Fruit fly (Drosophila melanogaster): ENCODE results near the gene Sry-beta.

The Sry-beta gene

dm6 chr3R:30092700-30093044 is 53.2 kb downstream of the Sry-beta start (continued):
- TF ChIP-seq ro (GFP tag; IDR thresholded peaks at IDR 0.05) (peak; percentile 57), CG2678 (tag; optimal IDR thresholded peaks at IDR 0.05) (peak; percentile 90), Max (GFP tag; optimal IDR thresholded peaks at IDR 0.05) (peak; percentile 73), Asciz (GFP tag; optimal IDR thresholded peaks at IDR 0.05) (peak; percentile 74), CG8924 (tag; optimal IDR thresholded peaks at IDR 0.05) (peak; percentile 85), YL-1 (GFP tag; optimal IDR thresholded peaks at IDR 0.05) (peak; percentile 16), CG12236 (GFP tag; optimal IDR thresholded peaks at IDR 0.05) (peak; percentile 73), CG1603 (tag; optimal IDR thresholded peaks at IDR 0.05) (peak; percentile 82), CHES-1-like (GFP tag; optimal IDR thresholded peaks at IDR 0.05) (peak; percentile 89), CG32767 (GFP tag; IDR thresholded peaks at IDR 0.05) (peak; percentile 81), CG33557 (GFP tag; optimal IDR thresholded peaks at IDR 0.05) (peak; percentile 38), pzg (GFP tag; optimal IDR thresholded peaks at IDR 0.05) (peak; percentile 4), chif (GFP tag; optimal IDR thresholded peaks at IDR 0.05) (peak; percentile 80 to 86), klu (GFP tag; IDR thresholded peaks at IDR 0.05) (peak; percentile 76), ato (GFP tag; IDR thresholded peaks at IDR 0.05; ENCODE audit: partially characterized antibody) (no peak), Poxn (GFP tag; IDR thresholded peaks at IDR 0.05) (peak; percentile 78), CG6791 (GFP tag; IDR thresholded peaks at IDR 0.05; ENCODE audit: partially characterized antibody) (no peak), CG3838 (GFP tag; optimal IDR thresholded peaks at IDR 0.05) (peak; percentile 76), NK7.1 (GFP tag; optimal IDR thresholded peaks at IDR 0.05) (peak; percentile 71), CG9609 (GFP tag; optimal IDR thresholded peaks at IDR 0.05) (peak; percentile 78), corto (GFP tag; optimal IDR thresholded peaks at IDR 0.05) (no peak), CG10209 (GFP tag; optimal IDR thresholded peaks at IDR 0.05) (peak; percentile 80), fru (optimal IDR thresholded peaks at IDR 0.05) (no peak), Pdp1 (GFP tag; optimal IDR thresholded peaks at IDR 0.05) (peak; percentile 83 to 84), btn (GFP tag; optimal IDR thresholded peaks at IDR 0.05) (peak; percentile 74), ash1 (GFP tag; optimal IDR thresholded peaks at IDR 0.05) (no peak), pnt (GFP tag; optimal IDR thresholded peaks at IDR 0.05) (peak; percentile 84), CG15073 (GFP tag; optimal IDR thresholded peaks at IDR 0.05) (peak; percentile 9), CG8388 (GFP tag; optimal IDR thresholded peaks at IDR 0.05) (peak; percentile 83), CG13894 (tag; optimal IDR thresholded peaks at IDR 0.05) (peak; percentile 80), CG7963 (GFP tag; IDR thresholded peaks at IDR 0.05; ENCODE audit: partially characterized antibody) (no peak), jumu (GFP tag; optimal IDR thresholded peaks at IDR 0.05) (peak; percentile 83), CG14441 (GFP tag; IDR thresholded peaks at IDR 0.05) (peak; percentile 85), Trl (optimal IDR thresholded peaks at IDR 0.05) (no peak), Trl (GFP tag; optimal IDR thresholded peaks at IDR 0.05) (peak; percentile 86), Doc2 (GFP tag; IDR thresholded peaks at IDR 0.05) (peak; percentile 62), CG14050 (GFP tag; IDR thresholded peaks at IDR 0.05) (peak; percentile 83), z (GFP tag; IDR thresholded peaks at IDR 0.05) (no peak; the same call in 2 of the 3 replicates), run (tag; optimal IDR thresholded peaks at IDR 0.05) (peak; percentile 87), CG8765 (GFP tag; IDR thresholded peaks at IDR 0.05) (0 out of 2 replicates have a peak, but pooled peaks have one; percentile 58), CG11456 (GFP tag; IDR thresholded peaks at IDR 0.05) (peak; percentile 90), CG5245 (GFP tag; optimal IDR thresholded peaks at IDR 0.05) (peak; percentile 79), Taf1 (GFP tag; IDR thresholded peaks at IDR 0.05) (peak; percentile 69), Bteb2 (GFP tag; optimal IDR thresholded peaks at IDR 0.05) (peak; percentile 77), Kr (GFP tag; optimal IDR thresholded peaks at IDR 0.05) (no peak), Spps (tag; optimal IDR thresholded peaks at IDR 0.05) (peak; percentile 60), crc (GFP tag; optimal IDR thresholded peaks at IDR 0.05) (peak; percentile 80), CG2199 (GFP tag; IDR thresholded peaks at IDR 0.05) (peak; percentile 73; the same call in 1 of the 3 replicates), CG7839 (tag; optimal IDR thresholded peaks at IDR 0.05) (peak; percentile 89), CG1832 (GFP tag; optimal IDR thresholded peaks at IDR 0.05) (no peak), CG16813 (GFP tag; IDR thresholded peaks at IDR 0.05; ENCODE audit: partially characterized antibody) (no peak), otp (GFP tag; IDR thresholded peaks at IDR 0.05) (peak; percentile 80; the same call in 2 of the 3 replicates)

Data from whole organism, embryonic.